Fruit fly (Drosophila melanogaster) whole organism, wandering third instar larva: ENCODE data around the gene Cpr64Ad.

Experiments
- Abd-B ChIP-seq: fragments of >200 bp; optimal IDR thresholded peaks from 2 replicates; lab custom pipeline; 2017; ENCODE audit warnings: missing biosample characterization, missing genetic modification characterization
- CG32264 ChIP-seq: fragments of 200-800 bp; sonication (Bioruptor generic); optimal IDR thresholded peaks from 2 replicates; lab custom pipeline; 2016; ENCODE audit warnings: missing biosample characterization, missing genetic modification characterization
- CG9705 ChIP-seq: fragments of 200-800 bp; sonication (Bioruptor generic); optimal IDR thresholded peaks from 2 replicates; lab custom pipeline; 2018; ENCODE audit warnings: missing biosample characterization, mild to moderate bottlenecking, missing genetic modification characterization
- CrebA ChIP-seq: fragments of 200-800 bp; sonication (Bioruptor generic); optimal IDR thresholded peaks from 2 replicates; lab custom pipeline; 2016; ENCODE audit warnings: missing biosample characterization, mild to moderate bottlenecking, missing genetic modification characterization, borderline replicate concordance
- Dfd ChIP-seq: fragments of >200 bp; optimal IDR thresholded peaks from 2 replicates; lab custom pipeline; 2017; ENCODE audit warnings: missing biosample characterization, missing genetic modification characterization
- Dif ChIP-seq: fragments of 200-275, 200-300 bp; sonication (Bioruptor generic); optimal IDR thresholded peaks from 2 replicates; lab custom pipeline; 2018; ENCODE audit warnings: missing biosample characterization, missing genetic modification characterization; ENCODE audit not compliant: partially characterized antibody
- GATAd ChIP-seq: sonication (Bioruptor generic); optimal IDR thresholded peaks from 2 replicates; lab custom pipeline; 2016; ENCODE audit warnings: missing biosample characterization, missing genetic modification characterization
- HLH106 ChIP-seq: fragments of 200-800 bp; optimal IDR thresholded peaks from 3 replicates; lab custom pipeline; 2019; ENCODE audit warnings: missing biosample characterization, mild to moderate bottlenecking, missing genetic modification characterization, moderate library complexity
- Hnf4 ChIP-seq: fragments of 200-800 bp; sonication (Bioruptor generic); optimal IDR thresholded peaks from 2 replicates; lab custom pipeline; 2016; ENCODE audit warnings: missing biosample characterization, mild to moderate bottlenecking, missing genetic modification characterization
- Hr83 ChIP-seq: fragments of 200-300 bp; sonication (Bioruptor generic); optimal IDR thresholded peaks from 2 replicates; lab custom pipeline; 2016; ENCODE audit warnings: missing biosample characterization, mild to moderate bottlenecking, missing genetic modification characterization, moderate library complexity; ENCODE audit not compliant: poor library complexity, severe bottlenecking
- Jra ChIP-seq: sonication (Bioruptor generic); optimal IDR thresholded peaks from 2 replicates; lab custom pipeline; 2016; ENCODE audit warnings: missing biosample characterization, missing genetic modification characterization
- Myc ChIP-seq: fragments of >200 bp; optimal IDR thresholded peaks from 2 replicates; lab custom pipeline; 2017
- N ChIP-seq: fragments of >200 bp; optimal IDR thresholded peaks from 2 replicates; lab custom pipeline; 2018; ENCODE audit warnings: missing biosample characterization, missing external identifiers, missing genetic modification characterization
- Rel ChIP-seq, 2 experiments: fragments of 200-800 bp; sonication (Bioruptor generic) in 1 of 2; optimal IDR thresholded peaks; 2 replicates in 1 of 2; 3 replicates in 1 of 2; lab custom pipeline; 2016 to 2019; ENCODE audit warnings: mild to moderate bottlenecking in 2 of 2, missing biosample characterization in 2 of 2, missing genetic modification characterization in 2 of 2, moderate library complexity in 1 of 2
- Sp1 ChIP-seq: fragments of 200-800 bp; sonication (Bioruptor generic); optimal IDR thresholded peaks from 3 replicates; lab custom pipeline; 2019; ENCODE audit warnings: missing biosample characterization, mild to moderate bottlenecking, missing genetic modification characterization, moderate library complexity
- Vsx2 ChIP-seq: fragments of 200-300, 225-300 bp; sonication (Bioruptor generic); optimal IDR thresholded peaks from 2 replicates; lab custom pipeline; 2018; ENCODE audit warnings: missing biosample characterization, missing genetic modification characterization; ENCODE audit not compliant: partially characterized antibody
- dl ChIP-seq, 2 experiments: fragments of 175-275, 200-275 bp in 1 of 2; fragments of 200-275 bp in 1 of 2; sonication (Bioruptor generic); optimal IDR thresholded peaks; lab custom pipeline; 2018; ENCODE audit warnings: mild to moderate bottlenecking in 2 of 2, missing biosample characterization in 2 of 2, missing genetic modification characterization in 2 of 2, moderate library complexity in 2 of 2; ENCODE audit not compliant: partially characterized antibody in 2 of 2, insufficient read depth in 1 of 2
- dmrt93B ChIP-seq: fragments of 200-800 bp; sonication (Bioruptor generic); optimal IDR thresholded peaks from 2 replicates; lab custom pipeline; 2018; ENCODE audit warnings: missing biosample characterization, mild to moderate bottlenecking, missing genetic modification characterization
- ey ChIP-seq: fragments of 200-800 bp; sonication (Bioruptor generic); optimal IDR thresholded peaks from 2 replicates; lab custom pipeline; 2016; ENCODE audit warnings: missing biosample characterization, missing genetic modification characterization
- fru ChIP-seq: fragments of 200-800 bp; sonication (Bioruptor generic); optimal IDR thresholded peaks from 3 replicates; lab custom pipeline; 2016; ENCODE audit warnings: missing biosample characterization, mild to moderate bottlenecking, missing genetic modification characterization
- h ChIP-seq: fragments of 200-800 bp; sonication (Bioruptor generic); optimal IDR thresholded peaks from 3 replicates; lab custom pipeline; 2016; ENCODE audit warnings: missing biosample characterization, mild to moderate bottlenecking, missing genetic modification characterization
- jim ChIP-seq: fragments of 175-275, 200-325 bp; sonication (Bioruptor generic); optimal IDR thresholded peaks from 2 replicates; lab custom pipeline; 2016; ENCODE audit warnings: missing biosample characterization, mild to moderate bottlenecking, missing genetic modification characterization
- pan ChIP-seq: fragments of >200 bp; optimal IDR thresholded peaks from 2 replicates; lab custom pipeline; 2017
- psq ChIP-seq: fragments of 200-800 bp; sonication (Bioruptor generic); optimal IDR thresholded peaks from 3 replicates; lab custom pipeline; 2017; ENCODE audit warnings: missing biosample characterization, mild to moderate bottlenecking, missing genetic modification characterization, moderate library complexity
- rgr ChIP-seq: fragments of 200-800 bp; sonication (Bioruptor generic); optimal IDR thresholded peaks from 3 replicates; lab custom pipeline; 2016; ENCODE audit warnings: missing biosample characterization, mild to moderate bottlenecking, missing genetic modification characterization
- tai ChIP-seq: sonication (Bioruptor generic); optimal IDR thresholded peaks from 2 replicates; lab custom pipeline; 2016; ENCODE audit warnings: missing biosample characterization, missing genetic modification characterization
- woc ChIP-seq: sonication (Bioruptor generic); optimal IDR thresholded peaks from 2 replicates; lab custom pipeline; 2016; ENCODE audit warnings: missing biosample characterization, mild to moderate bottlenecking, missing genetic modification characterization

The Cpr64Ad gene

dm6 chr3L:4215079-4215478 lies at the start of gene Cpr64Ad:
TSS of gene Cpr64Ad (plus strand) at chr3L:4215379.
- TF ChIP-seq Rel (GFP tag; optimal IDR thresholded peaks at IDR 0.05; lab: Kevin White, UChicago) (no peak), Rel (tag; optimal IDR thresholded peaks at IDR 0.05; lab: Kevin White, UChicago) (no peak), Hr83 (GFP tag; lab: Kevin White, UChicago) (no peak), ey (GFP tag; lab: Kevin White, UChicago) (no peak), Dfd (no peak), Abd-B (no peak), Vsx2 (GFP tag; lab: Kevin White, UChicago) (no peak), woc (GFP tag; lab: Kevin White, UChicago) (no peak), rgr (GFP tag; lab: Kevin White, UChicago) (no peak), pan (lab: Kevin White, UChicago) (no peak), Sp1 (GFP tag; lab: Kevin White, UChicago) (no peak), CG32264 (GFP tag; lab: Kevin White, UChicago) (no peak), dmrt93B (GFP tag; lab: Kevin White, UChicago) (no peak), h (GFP tag; lab: Kevin White, UChicago) (no peak), Myc (lab: Kevin White, UChicago) (no peak), jim (GFP tag; lab: Kevin White, UChicago) (no peak), N (no peak), fru (GFP tag; lab: Kevin White, UChicago) (no peak)

DNA sequence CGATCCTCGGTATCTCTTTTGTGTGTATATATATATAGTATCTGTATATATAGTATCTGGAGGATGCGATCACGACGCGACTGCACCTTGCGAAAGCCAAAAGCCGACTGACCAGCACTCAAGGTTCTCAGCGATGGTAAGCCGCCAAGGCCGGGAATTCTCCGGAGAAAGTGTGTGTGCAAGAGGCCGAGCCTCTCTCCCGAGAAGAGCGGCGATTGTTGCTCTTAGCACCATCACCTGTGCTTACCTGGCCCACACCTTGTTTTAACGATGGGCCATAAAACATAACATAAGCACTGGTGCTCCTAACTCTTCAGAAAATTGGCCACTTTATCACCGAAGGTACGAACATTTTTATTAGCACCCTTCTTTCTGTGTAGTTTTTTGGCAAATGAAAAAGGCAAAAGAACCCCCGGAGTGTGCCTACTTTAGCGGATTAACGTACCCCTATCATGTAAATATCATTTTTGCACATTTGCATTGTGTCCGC lies 47.8 kb upstream of the Cpr64Ad start, which contains the start of gene mas:
Gene mas (minus strand): TSS at position 112 of the 490 bp plus-strand sequence.
- TF ChIP-seq fru (GFP tag; lab: Kevin White, UChicago) (peak; percentile 22), dl (GFP tag; optimal IDR thresholded peaks at IDR 0.05; lab: Kevin White, UChicago; ENCODE audit: insufficient read depth in 1 of 2, partially characterized antibody in 2 of 2) (peak; percentile 38 to 89), N (no peak), Dif (peak; percentile 91)

- TF ChIP-seq CrebA (GFP tag; lab: Kevin White, UChicago) (peak; percentile 51), CG9705 (GFP tag; lab: Kevin White, UChicago) (no peak), woc (GFP tag; lab: Kevin White, UChicago) (no peak), CG32264 (GFP tag; lab: Kevin White, UChicago) (no peak), Jra (GFP tag; lab: Kevin White, UChicago) (no peak), tai (GFP tag; lab: Kevin White, UChicago) (no peak), dmrt93B (GFP tag; lab: Kevin White, UChicago) (no peak), HLH106 (tag; lab: Kevin White, UChicago) (peak; percentile 51), h (GFP tag; lab: Kevin White, UChicago) (peak; percentile 3), fru (GFP tag; lab: Kevin White, UChicago) (no peak), Dif (peak; percentile 40), psq (GFP tag; lab: Kevin White, UChicago) (peak; percentile 14), Hnf4 (GFP tag; lab: Kevin White, UChicago) (peak; percentile 24), dl (GFP tag; optimal IDR thresholded peaks at IDR 0.05; lab: Kevin White, UChicago; ENCODE audit: insufficient read depth in 1 of 2, partially characterized antibody in 2 of 2) (no peak), Rel (GFP tag; optimal IDR thresholded peaks at IDR 0.05; lab: Kevin White, UChicago) (no peak), Rel (tag; optimal IDR thresholded peaks at IDR 0.05; lab: Kevin White, UChicago) (peak; percentile 67), jim (GFP tag; lab: Kevin White, UChicago) (no peak), ey (GFP tag; lab: Kevin White, UChicago) (no peak), rgr (GFP tag; lab: Kevin White, UChicago) (no peak)
Measured at dm6 chr3L:4169957-4170651, 45.1 kb upstream of the Cpr64Ad start, which contains the start of gene Ero1L. TSS of gene Ero1L (plus strand) at chr3L:4170404.

dm6 chr3L:4173584-4173983 lies 41.6 kb upstream of the Cpr64Ad start, which contains the start of gene CG18675:
TSS of gene CG18675 (plus strand) at chr3L:4173884.
- no peak for TF ChIP-seq rgr (GFP tag; lab: Kevin White, UChicago)
- no peak for TF ChIP-seq pan (lab: Kevin White, UChicago)
- no peak for TF ChIP-seq N
- no peak for TF ChIP-seq Vsx2 (GFP tag; lab: Kevin White, UChicago)
- TF ChIP-seq Abd-B: no peak
- no peak for TF ChIP-seq GATAd (GFP tag; lab: Kevin White, UChicago)
